Worm (Caenorhabditis elegans) whole organism, L3 larva: Measurements from ENCODE around the gene E02C12.10.

Source experiments
- R02D3.7 ChIP-seq: fragments of 150-350 bp; optimal IDR thresholded peaks from 2 replicates; lab custom pipeline; 2014; ENCODE audit warnings: missing biosample characterization, missing genetic modification characterization
- ceh-9 ChIP-seq: sonication (generic microtip); optimal IDR thresholded peaks from 2 replicates; lab custom pipeline; 2018; ENCODE audit warnings: missing biosample characterization, missing genetic modification characterization
- elt-1 ChIP-seq: fragments of 150-350 bp; optimal IDR thresholded peaks from 2 replicates; lab custom pipeline; 2014; ENCODE audit warnings: missing biosample characterization, missing genetic modification characterization
- elt-3 ChIP-seq, 3 experiments: fragments of 150-350 bp in 1 of 3; sonication (generic microtip) in 2 of 3; optimal IDR thresholded peaks; 2 replicates in 2 of 3; 4 replicates in 1 of 3; lab custom pipeline; 2014 to 2017; ENCODE audit warnings: missing biosample characterization in 3 of 3, missing genetic modification characterization in 3 of 3
- mml-1 ChIP-seq: fragments of 150-350 bp; sonication (generic microtip); optimal IDR thresholded peaks from 3 replicates; lab custom pipeline; 2014; ENCODE audit warnings: missing biosample characterization, missing genetic modification characterization
- nfya-1 ChIP-seq: sonication (generic microtip); optimal IDR thresholded peaks from 2 replicates; lab custom pipeline; 2017; ENCODE audit warnings: missing genetic modification characterization, mild to moderate bottlenecking, missing compliant biosample characterization, antibody characterized with exemption, moderate library complexity; ENCODE audit not compliant: insufficient read depth
- nhr-25 ChIP-seq: sonication (generic microtip); optimal IDR thresholded peaks from 2 replicates; lab custom pipeline; 2017; ENCODE audit warnings: missing biosample characterization, missing genetic modification characterization
- unc-39 ChIP-seq: sonication (generic microtip); optimal IDR thresholded peaks from 4 replicates; lab custom pipeline; 2017; ENCODE audit warnings: missing biosample characterization, missing genetic modification characterization
- ztf-4 ChIP-seq: fragments of 150-350 bp; optimal IDR thresholded peaks from 2 replicates; lab custom pipeline; 2014; ENCODE audit warnings: missing biosample characterization, missing genetic modification characterization

DNA sequence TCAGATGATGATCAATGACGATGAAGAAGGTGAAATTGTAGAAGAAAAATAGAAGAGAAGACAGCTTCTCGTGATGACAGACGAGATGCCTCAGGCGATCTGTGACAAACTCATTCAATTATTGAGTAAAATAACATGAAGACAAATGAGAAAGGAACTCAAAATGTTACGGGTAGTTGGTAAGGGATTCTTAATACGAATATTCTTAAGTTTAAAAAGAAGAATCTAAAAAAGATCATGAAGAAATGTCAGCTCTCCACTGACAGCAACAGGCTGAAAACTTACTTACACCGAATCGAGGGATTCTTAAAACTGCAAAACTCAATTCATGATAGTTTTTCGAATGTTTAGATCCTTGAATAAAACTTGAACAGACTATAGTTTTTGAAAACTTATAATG is 36.3 kb upstream of the E02C12.10 start, which contains the start of gene F36D4.4:
- TF ChIP-seq unc-39 (no peak), elt-3 (tag; optimal IDR thresholded peaks at IDR 0.05; lab: Kevin White, UChicago) (no peak), elt-1 (tag; lab: Kevin White, UChicago) (no peak), ceh-9 (tag; lab: Kevin White, UChicago) (no peak), mml-1 (tag; lab: Kevin White, UChicago) (no peak), R02D3.7 (tag; lab: Kevin White, UChicago) (no peak), nhr-25 (no peak), ztf-4 (tag; lab: Kevin White, UChicago) (no peak), nfya-1 (tag; lab: Kevin White, UChicago) (no peak)
